Worm (Caenorhabditis elegans) whole organism, young adult: ENCODE measurements around the gene F26G1.5.
A peak's percentile ranks its signal among the peaks of the same experiment; 100 is the strongest.

ENCODE experiments used
- B0261.1 ChIP-seq: sonication (generic microtip); optimal IDR thresholded peaks from 2 replicates; lab custom pipeline; 2016; ENCODE audit warnings: mild to moderate bottlenecking, missing genetic modification characterization, moderate library complexity, missing compliant biosample characterization
- C06A6.2 ChIP-seq: fragments of 200-800 bp; sonication (Bioruptor generic); conservative IDR thresholded peaks from 2 replicates; pipeline ENCODE4 v1.3.6; 2022; ENCODE audit warnings: missing genetic modification characterization, missing compliant biosample characterization
- C17E4.6 ChIP-seq: fragments of 200-800 bp; sonication (Bioruptor generic); IDR thresholded peaks from 2 replicates; pipeline ENCODE4 v1.3.6; 2022; ENCODE audit warnings: missing genetic modification reagents, missing genetic modification characterization, missing compliant biosample characterization
- F10E7.11 ChIP-seq: sonication (generic microtip); optimal IDR thresholded peaks from 2 replicates; lab custom pipeline; 2017; ENCODE audit warnings: mild to moderate bottlenecking, missing genetic modification characterization, moderate library complexity, missing compliant biosample characterization
- F22D6.2 ChIP-seq: sonication (generic microtip); optimal IDR thresholded peaks from 2 replicates; lab custom pipeline; 2016; ENCODE audit warnings: mild to moderate bottlenecking, missing genetic modification characterization, missing compliant biosample characterization
- F33H1.4 ChIP-seq: fragments of 200-800 bp; sonication (Bioruptor generic); IDR thresholded peaks from 2 replicates; pipeline ENCODE4 v1.3.6; 2022; ENCODE audit warnings: missing genetic modification reagents, missing genetic modification characterization, missing compliant biosample characterization
- T26A5.8 ChIP-seq: sonication (generic microtip); optimal IDR thresholded peaks from 2 replicates; lab custom pipeline; 2016; ENCODE audit warnings: missing genetic modification characterization, missing compliant biosample characterization
- Y53F4B.3 ChIP-seq: fragments of 200-800 bp; sonication (Bioruptor generic); IDR thresholded peaks from 2 replicates; pipeline ENCODE4 v1.3.6; 2022; ENCODE audit warnings: missing genetic modification reagents, missing genetic modification characterization, missing compliant biosample characterization
- Y53G8AR.9 ChIP-seq: fragments of 200-800 bp; sonication (Bioruptor generic); conservative IDR thresholded peaks from 2 replicates; pipeline ENCODE4 v1.3.6; 2022; ENCODE audit warnings: missing genetic modification reagents, missing genetic modification characterization, missing compliant biosample characterization
- ama-1 ChIP-seq, 3 experiments: fragments of 150-350 bp in 1 of 3; sonication (generic microtip) in 2 of 3; optimal IDR thresholded peaks; 2 replicates each; lab custom pipeline; 2014 to 2018; ENCODE audit warnings: missing biosample characterization in 2 of 3, missing genetic modification characterization in 2 of 3, missing genetic modification reagents in 2 of 3
- aptf-3 ChIP-seq: fragments of 200-800 bp; sonication (Bioruptor generic); IDR thresholded peaks from 2 replicates; pipeline ENCODE4 v1.3.6; 2022; ENCODE audit warnings: missing genetic modification characterization, missing compliant biosample characterization
- cebp-1 ChIP-seq, 2 experiments: fragments of 200-800 bp in 1 of 2; sonication (Bioruptor generic) in 1 of 2; sonication (generic microtip) in 1 of 2; IDR thresholded peaks in 1 of 2; optimal IDR thresholded peaks in 1 of 2; 2 replicates each; pipeline versions ENCODE4 v1.3.6 to Lab custom; 2017 to 2022; ENCODE audit warnings: missing compliant biosample characterization in 2 of 2, missing genetic modification characterization in 2 of 2, mild to moderate bottlenecking in 1 of 2, missing genetic modification reagents in 1 of 2, moderate library complexity in 1 of 2
- ceh-58 ChIP-seq: fragments of 200-800 bp; sonication (Bioruptor generic); IDR thresholded peaks from 2 replicates; pipeline ENCODE4 v1.3.6; 2022; ENCODE audit warnings: missing genetic modification characterization, missing compliant biosample characterization
- ceh-91 ChIP-seq: fragments of 200-800 bp; sonication (Bioruptor generic); IDR thresholded peaks from 2 replicates; pipeline ENCODE4 v1.3.6; 2022; ENCODE audit warnings: missing genetic modification reagents, missing genetic modification characterization, missing compliant biosample characterization
- chd-7 ChIP-seq: sonication (generic microtip); optimal IDR thresholded peaks from 2 replicates; lab custom pipeline; 2016; ENCODE audit warnings: mild to moderate bottlenecking, missing genetic modification characterization, moderate library complexity, missing compliant biosample characterization
- dpff-1 ChIP-seq: sonication (generic microtip); optimal IDR thresholded peaks from 2 replicates; lab custom pipeline; 2017; ENCODE audit warnings: mild to moderate bottlenecking, missing genetic modification characterization, missing compliant biosample characterization
- efl-1 ChIP-seq: fragments of 150-350 bp; optimal IDR thresholded peaks from 2 replicates; lab custom pipeline; 2014; ENCODE audit warnings: missing biosample characterization, missing genetic modification reagents, missing genetic modification characterization
- him-1 ChIP-seq: sonication (generic microtip); optimal IDR thresholded peaks from 2 replicates; lab custom pipeline; 2016; ENCODE audit warnings: missing genotype, missing genetic modification reagents, missing genetic modification characterization, missing compliant biosample characterization
- hlh-12 ChIP-seq: sonication (generic microtip); optimal IDR thresholded peaks from 2 replicates; lab custom pipeline; 2016; ENCODE audit warnings: missing genetic modification characterization, missing compliant biosample characterization
- hsf-1 ChIP-seq: fragments of 200-800 bp; sonication (Bioruptor generic); IDR thresholded peaks from 2 replicates; pipeline ENCODE4 v1.3.6; 2022; ENCODE audit warnings: missing genetic modification reagents, missing genetic modification characterization, missing compliant biosample characterization
- lin-26 ChIP-seq: fragments of 200-800 bp; sonication (Bioruptor generic); IDR thresholded peaks from 2 replicates; pipeline ENCODE4 v1.3.6; 2022; ENCODE audit warnings: missing genetic modification reagents, missing genetic modification characterization, missing compliant biosample characterization
- lin-40 ChIP-seq: sonication (generic microtip); optimal IDR thresholded peaks from 2 replicates; lab custom pipeline; 2016; ENCODE audit warnings: missing genetic modification characterization, mild to moderate bottlenecking, missing compliant biosample characterization, missing genotype, missing genetic modification reagents
- lin-54 ChIP-seq: fragments of 200-800 bp; sonication (Bioruptor generic); optimal IDR thresholded peaks from 2 replicates; lab custom pipeline; 2018; ENCODE audit warnings: mild to moderate bottlenecking, missing genetic modification characterization, missing compliant biosample characterization
- nhr-120 ChIP-seq: fragments of 200-800 bp; sonication (Bioruptor generic); IDR thresholded peaks from 2 replicates; pipeline ENCODE4 v1.3.6; 2022; ENCODE audit warnings: missing genetic modification characterization, missing compliant biosample characterization
- pbrm-1 ChIP-seq: fragments of 200-800 bp; sonication (Bioruptor generic); IDR thresholded peaks from 2 replicates; pipeline ENCODE4 v1.3.6; 2022; ENCODE audit warnings: missing genetic modification reagents, missing genetic modification characterization, missing compliant biosample characterization
- sdz-38 ChIP-seq: sonication (generic microtip); optimal IDR thresholded peaks from 2 replicates; lab custom pipeline; 2016; ENCODE audit warnings: missing genotype, missing genetic modification characterization, missing compliant biosample characterization
- somi-1 ChIP-seq: fragments of 200-800 bp; sonication (Bioruptor generic); optimal IDR thresholded peaks from 2 replicates; lab custom pipeline; 2018; ENCODE audit warnings: mild to moderate bottlenecking, missing genetic modification characterization, missing compliant biosample characterization
- tbp1 ChIP-seq: fragments of 200-800 bp; sonication (Bioruptor generic); optimal IDR thresholded peaks from 2 replicates; lab custom pipeline; 2018; ENCODE audit warnings: mild to moderate bottlenecking, missing genetic modification characterization, missing compliant biosample characterization
- unc-130 ChIP-seq: sonication (generic microtip); optimal IDR thresholded peaks from 2 replicates; lab custom pipeline; 2016; ENCODE audit warnings: missing genetic modification reagents, missing genetic modification characterization, missing compliant biosample characterization
- xnd-1 ChIP-seq: sonication (generic microtip); optimal IDR thresholded peaks from 2 replicates; lab custom pipeline; 2016; ENCODE audit warnings: missing genotype, missing genetic modification reagents, missing genetic modification characterization, missing compliant biosample characterization
- ztf-22 ChIP-seq: fragments of 200-800 bp; sonication (Bioruptor generic); optimal IDR thresholded peaks from 2 replicates; lab custom pipeline; 2018; ENCODE audit warnings: mild to moderate bottlenecking, missing genetic modification characterization, moderate library complexity, missing compliant biosample characterization
- ztf-26 ChIP-seq: sonication (generic microtip); optimal IDR thresholded peaks from 2 replicates; lab custom pipeline; 2017; ENCODE audit warnings: missing genetic modification characterization, missing compliant biosample characterization
- ztf-3 ChIP-seq: fragments of 200-800 bp; sonication (Bioruptor generic); optimal IDR thresholded peaks from 2 replicates; lab custom pipeline; 2018; ENCODE audit warnings: mild to moderate bottlenecking, missing genetic modification characterization, missing compliant biosample characterization

Gene F26G1.5

DNA sequence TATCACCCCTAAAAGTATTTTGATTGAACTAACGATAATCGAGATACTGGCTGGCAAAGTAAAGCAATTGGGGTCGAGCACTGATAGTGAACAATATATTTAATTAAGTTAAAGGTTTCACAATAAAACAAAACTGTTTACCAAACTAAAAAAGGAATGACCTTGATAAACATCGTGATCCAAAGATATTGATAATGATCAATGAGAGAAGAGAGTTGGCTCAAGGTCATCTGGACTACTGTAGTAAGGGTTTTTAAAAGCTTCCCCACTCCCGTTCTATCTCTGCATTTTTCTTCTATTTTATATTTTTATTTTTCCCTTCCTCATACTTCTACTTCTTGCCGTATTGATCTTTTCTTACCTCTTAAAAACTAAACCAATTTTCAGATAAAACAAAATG lies 21.6 kb downstream of the F26G1.5 start, which contains the start of gene F41C3.2 (continued):
- TF ChIP-seq C06A6.2 (GFP tag; lab: Robert Waterston, UW) = no peak

DNA sequence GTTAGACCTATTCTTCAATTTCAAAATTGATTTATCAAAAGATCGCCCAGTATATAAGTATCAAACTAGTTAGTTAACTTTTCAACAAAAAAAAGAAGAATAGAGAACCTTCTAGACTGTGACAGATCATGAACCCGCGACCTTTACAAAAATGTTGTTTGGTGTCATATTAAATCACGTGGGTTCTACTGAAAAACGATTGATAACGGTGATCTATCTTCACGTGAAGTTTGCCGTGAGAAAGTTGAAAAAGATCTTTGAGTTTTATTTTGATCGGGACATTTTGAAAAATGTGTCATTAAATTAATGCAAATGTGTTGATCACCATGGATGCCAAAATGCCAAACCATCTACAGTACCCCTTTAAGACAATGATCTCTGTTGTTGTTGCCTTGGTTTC lies 22.8 kb downstream of the F26G1.5 start:
- TF ChIP-seq ztf-22 (GFP tag; lab: Kevin White, UChicago) = no peak
- TF ChIP-seq ceh-91 = no peak
- TF ChIP-seq F33H1.4 = no peak
- TF ChIP-seq lin-40 = peak; percentile 22
- no peak for TF ChIP-seq xnd-1 (tag; lab: Kevin White, UChicago)
- TF ChIP-seq ztf-26 (tag; lab: Kevin White, UChicago) = peak; percentile 55
- peak; percentile 35 for TF ChIP-seq somi-1 (GFP tag; lab: Kevin White, UChicago)
- TF ChIP-seq hsf-1 (GFP tag; lab: Robert Waterston, UW) = peak; percentile 77

DNA sequence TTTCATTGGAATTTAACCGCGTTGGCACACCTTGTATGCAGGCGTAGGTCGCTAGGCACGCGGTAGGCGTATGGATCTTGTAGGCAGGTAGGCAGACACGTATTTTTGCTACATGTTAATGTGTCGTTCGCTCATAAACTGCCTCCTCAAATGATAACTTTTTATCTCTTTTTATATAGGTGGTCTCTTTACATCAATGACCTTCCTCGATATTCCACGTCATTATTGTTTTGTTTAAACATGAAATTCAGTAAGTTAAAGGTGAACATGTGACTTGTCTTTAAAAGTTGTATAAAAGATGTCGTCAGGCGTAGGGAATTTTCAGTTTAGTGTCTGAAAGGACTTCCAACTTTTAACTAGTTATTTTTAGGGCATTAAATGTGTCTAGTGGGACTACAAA lies 23.5 kb downstream of the F26G1.5 start:
- no peak for TF ChIP-seq dpff-1 (tag; lab: Kevin White, UChicago)
- no peak for TF ChIP-seq T26A5.8
- no peak for TF ChIP-seq nhr-120

DNA sequence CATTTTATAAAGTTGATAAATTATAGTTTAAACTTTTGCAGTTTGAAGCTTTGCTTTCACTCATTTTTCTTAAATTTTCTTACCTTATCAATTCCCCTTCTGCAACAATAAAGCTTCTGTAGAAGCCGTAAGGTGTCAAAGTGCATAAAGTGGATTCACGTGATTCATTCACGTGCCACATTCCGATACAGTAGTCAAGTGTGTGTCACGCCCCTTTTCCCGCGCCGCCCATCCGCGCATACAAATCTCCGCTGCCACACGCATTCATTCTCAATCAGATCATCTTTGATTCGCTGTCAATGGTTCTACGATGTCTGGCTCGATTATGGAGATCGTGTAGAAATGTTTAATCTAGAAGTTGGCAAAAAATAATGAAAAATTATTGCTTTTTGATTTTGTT lies 24.1 kb downstream of the F26G1.5 start:
- TF ChIP-seq sdz-38 (tag; lab: Kevin White, UChicago) (no peak), C17E4.6 (no peak), efl-1 (GFP tag; lab: Kevin White, UChicago) (no peak), lin-26 (GFP tag; lab: Robert Waterston, UW) (no peak), pbrm-1 (GFP tag; lab: Robert Waterston, UW) (no peak), ztf-26 (tag; lab: Kevin White, UChicago) (no peak), B0261.1 (tag; lab: Kevin White, UChicago) (no peak), F22D6.2 (tag; lab: Kevin White, UChicago) (no peak), F10E7.11 (tag; lab: Kevin White, UChicago) (no peak), unc-130 (GFP tag; lab: Kevin White, UChicago) (no peak), ceh-58 (GFP tag; lab: Robert Waterston, UW) (no peak), chd-7 (tag; lab: Kevin White, UChicago) (no peak), aptf-3 (GFP tag; lab: Robert Waterston, UW) (no peak), hlh-12 (tag; lab: Kevin White, UChicago) (no peak), ceh-91 (no peak), ama-1 (optimal IDR thresholded peaks at IDR 0.05; lab: Kevin White, UChicago) (no peak), ama-1 (GFP tag; optimal IDR thresholded peaks at IDR 0.05; lab: Kevin White, UChicago) (no peak)

DNA sequence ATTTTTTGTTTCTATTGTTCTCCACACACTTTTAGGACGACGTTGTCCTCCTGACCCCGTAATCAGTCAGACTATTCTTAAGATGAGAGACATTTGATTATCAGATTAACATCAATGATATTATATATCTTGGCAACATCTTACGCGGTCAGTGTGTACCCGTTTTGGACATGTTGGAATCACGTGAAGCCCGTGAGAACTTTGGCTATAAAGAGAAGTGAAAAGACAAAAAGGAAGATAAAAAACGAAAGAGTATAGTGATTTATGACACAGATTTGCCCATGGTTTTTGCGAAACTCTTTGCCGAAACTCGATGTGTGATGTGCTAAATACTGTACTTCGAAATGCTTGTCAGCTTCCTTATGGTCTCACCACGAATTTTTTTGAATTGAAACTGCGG lies 25.9 kb downstream of the F26G1.5 start:
- TF ChIP-seq lin-54 (GFP tag; lab: Kevin White, UChicago) = peak; percentile 13
- peak; percentile 43 for TF ChIP-seq lin-40
- no peak for TF ChIP-seq Y53F4B.3 (GFP tag; lab: Robert Waterston, UW)
- no peak for TF ChIP-seq him-1 (tag; lab: Kevin White, UChicago)
- peak; percentile 28 for TF ChIP-seq tbp1 (GFP tag; lab: Kevin White, UChicago)
- no peak for TF ChIP-seq ztf-3 (GFP tag; lab: Kevin White, UChicago)
- TF ChIP-seq cebp-1 (GFP tag; IDR thresholded peaks at IDR 0.05; lab: Robert Waterston, UW) = no peak
- TF ChIP-seq cebp-1 (tag; optimal IDR thresholded peaks at IDR 0.05; lab: Kevin White, UChicago) = peak; percentile 31
- TF ChIP-seq ztf-26 (tag; lab: Kevin White, UChicago) = peak; percentile 76
- TF ChIP-seq Y53G8AR.9 (GFP tag; lab: Robert Waterston, UW) = 0 out of 2 replicates have a peak, but pooled peaks have one; percentile 45
